Fruit fly (Drosophila melanogaster) whole organism, embryonic: ENCODE measurements around the gene CG14286.

Experiments used
- Blimp-1 ChIP-seq: fragments of 200-800 bp; sonication (Bioruptor generic); optimal IDR thresholded peaks from 3 replicates; lab custom pipeline; 2018; ENCODE audit warnings: missing biosample characterization, missing genetic modification characterization, mild to moderate bottlenecking, moderate library complexity, missing genetic modification reagents
- CG11504 ChIP-seq: fragments of 200-800 bp; sonication (Bioruptor generic); optimal IDR thresholded peaks from 3 replicates; lab custom pipeline; 2019; ENCODE audit warnings: missing biosample characterization, mild to moderate bottlenecking, missing genetic modification characterization, moderate library complexity
- CG12071 ChIP-seq: fragments of 200-800 bp; sonication (Bioruptor generic); optimal IDR thresholded peaks from 3 replicates; lab custom pipeline; 2018; ENCODE audit warnings: missing biosample characterization, mild to moderate bottlenecking, missing genetic modification characterization
- CG12299 ChIP-seq: fragments of 200-800 bp; sonication (Bioruptor generic); optimal IDR thresholded peaks from 2 replicates; lab custom pipeline; 2018; ENCODE audit warnings: missing biosample characterization, mild to moderate bottlenecking, missing genetic modification characterization
- CG13424 ChIP-seq: fragments of 200-800 bp; sonication (Bioruptor generic); optimal IDR thresholded peaks from 2 replicates; lab custom pipeline; 2019; ENCODE audit warnings: missing biosample characterization, mild to moderate bottlenecking, missing genetic modification characterization, moderate library complexity
- CG13894 ChIP-seq: fragments of 200-800 bp; sonication (Bioruptor generic); optimal IDR thresholded peaks from 3 replicates; lab custom pipeline; 2018; ENCODE audit warnings: missing biosample characterization, mild to moderate bottlenecking, missing genetic modification characterization, moderate library complexity
- CG15514 ChIP-seq: fragments of 200-800 bp; sonication (Bioruptor generic); optimal IDR thresholded peaks from 3 replicates; lab custom pipeline; 2017; ENCODE audit warnings: missing biosample characterization, missing genetic modification characterization, mild to moderate bottlenecking, moderate library complexity, missing genetic modification reagents
- CG16779 ChIP-seq: fragments of 200-800 bp; sonication (Bioruptor generic); IDR thresholded peaks from 2 replicates; pipeline ENCODE4 v1.3.6; 2022; ENCODE audit warnings: missing biosample characterization, missing genetic modification characterization
- CG16863 ChIP-seq: fragments of 200-800 bp; sonication (Bioruptor generic); optimal IDR thresholded peaks from 3 replicates; lab custom pipeline; 2016; ENCODE audit warnings: missing biosample characterization, missing genetic modification characterization
- CG17612 ChIP-seq: fragments of 200-800 bp; sonication (Bioruptor generic); IDR thresholded peaks from 2 replicates; pipeline ENCODE4 v1.3.6; 2022; ENCODE audit warnings: missing biosample characterization, missing genetic modification characterization
- CG2116 ChIP-seq: fragments of 200-800 bp; sonication (Bioruptor generic); optimal IDR thresholded peaks from 3 replicates; lab custom pipeline; 2018; ENCODE audit warnings: missing biosample characterization, mild to moderate bottlenecking, missing genetic modification characterization
- CG2199 ChIP-seq: fragments of 200-800 bp; sonication (Bioruptor generic); IDR thresholded peaks from 3 replicates; pipeline ENCODE4 v1.3.6; 2022; ENCODE audit warnings: missing biosample characterization, missing genetic modification characterization
- CG31224 ChIP-seq: fragments of 200-800 bp; sonication (Bioruptor generic); IDR thresholded peaks from 2 replicates; pipeline ENCODE4 v1.3.6; 2022; ENCODE audit warnings: missing biosample characterization, missing genetic modification characterization
- CG3281 ChIP-seq: fragments of 200-800 bp; sonication (Bioruptor generic); optimal IDR thresholded peaks from 3 replicates; lab custom pipeline; 2017; ENCODE audit warnings: missing biosample characterization, mild to moderate bottlenecking, missing genetic modification characterization
- CG6654 ChIP-seq: fragments of 200-800 bp; sonication (Bioruptor generic); optimal IDR thresholded peaks from 2 replicates; lab custom pipeline; 2017; ENCODE audit warnings: missing biosample characterization, mild to moderate bottlenecking, missing genetic modification characterization
- CG6813 ChIP-seq: fragments of 200-800 bp; sonication (Bioruptor generic); optimal IDR thresholded peaks from 2 replicates; lab custom pipeline; 2017; ENCODE audit warnings: missing biosample characterization, missing genetic modification characterization, mild to moderate bottlenecking, moderate library complexity, missing genetic modification reagents
- CG8290 ChIP-seq, 3 experiments: fragments of 200-800 bp; sonication (Bioruptor generic); optimal IDR thresholded peaks; 2 replicates each; lab custom pipeline; 2016 to 2019; ENCODE audit warnings: missing biosample characterization in 3 of 3, missing genetic modification characterization in 3 of 3, mild to moderate bottlenecking in 2 of 3, moderate library complexity in 1 of 3
- CG9727 ChIP-seq: fragments of 200-800 bp; sonication (Bioruptor generic); optimal IDR thresholded peaks from 3 replicates; lab custom pipeline; 2017; ENCODE audit warnings: missing biosample characterization, mild to moderate bottlenecking, missing genetic modification characterization
- CG9876 ChIP-seq: fragments of 200-800 bp; sonication (Bioruptor generic); optimal IDR thresholded peaks from 2 replicates; lab custom pipeline; 2016; ENCODE audit warnings: missing biosample characterization, missing genetic modification characterization
- CTCF ChIP-seq: fragments of 200-800 bp; sonication (Bioruptor generic); optimal IDR thresholded peaks from 2 replicates; lab custom pipeline; 2017; ENCODE audit warnings: missing biosample characterization, mild to moderate bottlenecking, missing genetic modification characterization, moderate library complexity
- Ets97D ChIP-seq: fragments of 200-800 bp; sonication (Bioruptor generic); optimal IDR thresholded peaks from 3 replicates; lab custom pipeline; 2016; ENCODE audit warnings: missing biosample characterization, missing genetic modification characterization
- Fer2 ChIP-seq: fragments of 200-800 bp; sonication (Bioruptor generic); optimal IDR thresholded peaks from 2 replicates; lab custom pipeline; 2018; ENCODE audit warnings: missing biosample characterization, mild to moderate bottlenecking, missing genetic modification characterization, moderate library complexity
- HLH54F ChIP-seq: fragments of 200-800 bp; sonication (Bioruptor generic); optimal IDR thresholded peaks from 3 replicates; lab custom pipeline; 2016; ENCODE audit warnings: missing biosample characterization, missing genetic modification characterization
- HLHmδ ChIP-seq: fragments of 200-800 bp; sonication (Bioruptor generic); optimal IDR thresholded peaks from 2 replicates; lab custom pipeline; 2018; ENCODE audit warnings: missing biosample characterization, mild to moderate bottlenecking, missing genetic modification characterization, moderate library complexity
- Hand ChIP-seq: fragments of 200-800 bp; sonication (Bioruptor generic); optimal IDR thresholded peaks from 2 replicates; lab custom pipeline; 2017; ENCODE audit warnings: mild to moderate bottlenecking, missing biosample characterization, missing genetic modification reagents, missing genetic modification characterization
- Hr39 ChIP-seq: fragments of >200 bp; optimal IDR thresholded peaks from 2 replicates; lab custom pipeline; 2017
- Hsf ChIP-seq: fragments of 200-800 bp; sonication (Bioruptor generic); optimal IDR thresholded peaks from 3 replicates; lab custom pipeline; 2016; ENCODE audit warnings: missing biosample characterization, missing genetic modification characterization
- MBD-R2 ChIP-seq: fragments of 200-800 bp; sonication (Bioruptor generic); IDR thresholded peaks from 2 replicates; pipeline ENCODE4 v1.3.6; 2022; ENCODE audit warnings: missing biosample characterization, missing genetic modification characterization
- NfI ChIP-seq: fragments of 200-800 bp; sonication (Bioruptor generic); optimal IDR thresholded peaks from 3 replicates; lab custom pipeline; 2018; ENCODE audit warnings: missing biosample characterization, mild to moderate bottlenecking, missing genetic modification characterization, moderate library complexity
- Ptx1 ChIP-seq: fragments of 200-800 bp; sonication (Bioruptor generic); IDR thresholded peaks from 2 replicates; pipeline ENCODE4 v1.3.6; 2022; ENCODE audit warnings: missing biosample characterization, missing genetic modification characterization
- Tbp ChIP-seq: fragments of >200 bp; optimal IDR thresholded peaks from 2 replicates; lab custom pipeline; 2018; ENCODE audit warnings: missing biosample characterization, missing genetic modification characterization
- amos ChIP-seq: fragments of 200-800 bp; sonication (Bioruptor generic); IDR thresholded peaks from 2 replicates; pipeline ENCODE4 v1.3.6; 2022; ENCODE audit warnings: missing biosample characterization, missing genetic modification characterization; ENCODE audit not compliant: partially characterized antibody
- ara ChIP-seq: fragments of 200-800 bp; sonication (Bioruptor generic); IDR thresholded peaks from 2 replicates; pipeline ENCODE4 v1.3.6; 2022; ENCODE audit warnings: missing biosample characterization, missing genetic modification characterization
- bigmax ChIP-seq: fragments of 200-800 bp; sonication (Bioruptor generic); optimal IDR thresholded peaks from 2 replicates; lab custom pipeline; 2018; ENCODE audit warnings: missing biosample characterization, mild to moderate bottlenecking, missing genetic modification characterization
- cad ChIP-seq: fragments of >200 bp; optimal IDR thresholded peaks from 2 replicates; lab custom pipeline; 2017; ENCODE audit warnings: missing biosample characterization, missing genetic modification characterization
- cg ChIP-seq: fragments of 200-800 bp; sonication (Bioruptor generic); optimal IDR thresholded peaks from 3 replicates; lab custom pipeline; 2019; ENCODE audit warnings: missing biosample characterization, mild to moderate bottlenecking, missing genetic modification characterization, moderate library complexity
- ci ChIP-seq: fragments of 200-800 bp; sonication (Bioruptor generic); IDR thresholded peaks from 3 replicates; pipeline ENCODE4 v1.3.6; 2022; ENCODE audit warnings: missing biosample characterization, missing genetic modification characterization
- croc ChIP-seq: fragments of 200-800 bp; sonication (Bioruptor generic); conservative IDR thresholded peaks from 3 replicates; pipeline ENCODE4 v1.3.6; 2022; ENCODE audit warnings: missing biosample characterization, missing genetic modification characterization
- crol ChIP-seq: fragments of 200-800 bp; sonication (Bioruptor generic); IDR thresholded peaks from 2 replicates; pipeline ENCODE4 v1.3.6; 2022; ENCODE audit warnings: missing biosample characterization, missing genetic modification characterization
- da ChIP-seq: fragments of 200-800 bp; sonication (Bioruptor generic); optimal IDR thresholded peaks from 2 replicates; lab custom pipeline; 2016; ENCODE audit warnings: missing biosample characterization, missing genetic modification characterization
- dati ChIP-seq: fragments of 200-800 bp; sonication (Bioruptor generic); IDR thresholded peaks from 2 replicates; pipeline ENCODE4 v1.3.6; 2022; ENCODE audit warnings: missing biosample characterization, missing genetic modification characterization
- eyg ChIP-seq: fragments of 200-800 bp; sonication (Bioruptor generic); optimal IDR thresholded peaks from 3 replicates; lab custom pipeline; 2016; ENCODE audit warnings: missing biosample characterization, missing genetic modification characterization
- gfzf ChIP-seq: fragments of 200-800 bp; sonication (Bioruptor generic); optimal IDR thresholded peaks from 2 replicates; lab custom pipeline; 2016; ENCODE audit warnings: missing biosample characterization, mild to moderate bottlenecking, missing genetic modification characterization, moderate library complexity
- klu ChIP-seq: fragments of 200-800 bp; sonication (Bioruptor generic); IDR thresholded peaks from 2 replicates; pipeline ENCODE4 v1.3.6; 2022; ENCODE audit warnings: missing biosample characterization, missing genetic modification characterization
- lov ChIP-seq, 2 experiments: fragments of 200-800 bp in 1 of 2; fragments of >200 bp in 1 of 2; sonication (Bioruptor generic) in 1 of 2; IDR thresholded peaks in 1 of 2; optimal IDR thresholded peaks in 1 of 2; 2 replicates in 1 of 2; 3 replicates in 1 of 2; pipeline versions ENCODE4 v1.3.6 to Lab custom; 2017 to 2022; ENCODE audit warnings: missing biosample characterization in 1 of 2, missing genetic modification characterization in 1 of 2
- pita ChIP-seq: fragments of 200-800 bp; sonication (Bioruptor generic); optimal IDR thresholded peaks from 2 replicates; lab custom pipeline; 2017; ENCODE audit warnings: missing biosample characterization, mild to moderate bottlenecking, missing genetic modification characterization
- pros ChIP-seq: fragments of 200-800 bp; sonication (Bioruptor generic); optimal IDR thresholded peaks from 3 replicates; lab custom pipeline; 2019; ENCODE audit warnings: missing biosample characterization, mild to moderate bottlenecking, missing genetic modification characterization, moderate library complexity
- sob ChIP-seq: fragments of 200-800 bp; sonication (Bioruptor generic); IDR thresholded peaks from 2 replicates; pipeline ENCODE4 v1.3.6; 2022; ENCODE audit warnings: missing biosample characterization, missing genetic modification characterization
- sqz ChIP-seq: fragments of 200-800 bp; sonication (Bioruptor generic); optimal IDR thresholded peaks from 3 replicates; lab custom pipeline; 2018; ENCODE audit warnings: missing biosample characterization, mild to moderate bottlenecking, missing genetic modification characterization
- sr ChIP-seq: fragments of 200-800 bp; sonication (Bioruptor generic); IDR thresholded peaks from 3 replicates; pipeline ENCODE4 v1.3.6; 2022; ENCODE audit warnings: missing biosample characterization, missing genetic modification characterization

CG14286 gene

DNA sequence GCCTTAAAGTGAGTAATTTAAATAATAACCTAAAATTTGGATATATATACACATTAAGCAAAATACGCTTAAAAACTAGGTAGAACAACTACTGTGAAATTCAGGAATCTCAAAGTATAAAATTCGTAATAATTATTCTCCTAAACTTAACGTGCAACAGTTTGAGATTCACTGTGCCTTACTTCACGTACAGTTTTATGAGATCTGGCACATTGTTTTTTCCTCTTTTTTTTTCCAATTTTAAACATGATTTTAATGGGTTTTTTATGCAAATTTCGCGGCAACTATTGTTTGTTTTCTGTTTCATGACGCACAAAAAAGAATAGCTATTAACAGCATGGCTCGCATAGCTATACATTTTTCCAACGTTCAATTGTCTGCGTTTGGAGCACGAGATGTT is 12.0 kb upstream of the CG14286 start:
- no peak for TF ChIP-seq CG13424 (tag; lab: Kevin White, UChicago)
- TF ChIP-seq CG16863 (GFP tag; lab: Kevin White, UChicago): no peak
- TF ChIP-seq Hr39 (lab: Kevin White, UChicago): no peak
- no peak for TF ChIP-seq gfzf (GFP tag; lab: Kevin White, UChicago)
- TF ChIP-seq lov (optimal IDR thresholded peaks at IDR 0.05; lab: Kevin White, UChicago): no peak
- no peak for TF ChIP-seq lov (GFP tag; IDR thresholded peaks at IDR 0.05; lab: Robert Waterston, UW)
- peak; percentile 92 for TF ChIP-seq CG11504 (tag; lab: Kevin White, UChicago)
- TF ChIP-seq cad: peak; percentile 67
- no peak for TF ChIP-seq sob
- TF ChIP-seq CG2116 (GFP tag; lab: Kevin White, UChicago): no peak
- no peak for TF ChIP-seq CG12299 (tag; lab: Kevin White, UChicago)
- no peak for TF ChIP-seq CG9876 (GFP tag; lab: Kevin White, UChicago)
- no peak for TF ChIP-seq CG13894 (tag; lab: Kevin White, UChicago)
- peak; percentile 96 for TF ChIP-seq CG6654
- no peak for TF ChIP-seq Blimp-1 (GFP tag; lab: Kevin White, UChicago)
- TF ChIP-seq CG6813 (GFP tag; lab: Kevin White, UChicago): no peak
- no peak for TF ChIP-seq pros (GFP tag; lab: Kevin White, UChicago)
- peak; percentile 9; the same call in 1 of the 2 replicates for TF ChIP-seq amos (GFP tag; lab: Robert Waterston, UW)
- TF ChIP-seq sqz (GFP tag; lab: Kevin White, UChicago): peak; percentile 0
- TF ChIP-seq CG9727 (GFP tag; lab: Kevin White, UChicago): no peak
- TF ChIP-seq HLH54F: no peak
- TF ChIP-seq da (GFP tag; lab: Kevin White, UChicago): no peak
- no peak for TF ChIP-seq bigmax (GFP tag; lab: Kevin White, UChicago)
- no peak for TF ChIP-seq CG16779 (GFP tag; lab: Robert Waterston, UW)
- TF ChIP-seq Ptx1 (GFP tag; lab: Robert Waterston, UW): no peak
- TF ChIP-seq CG31224: no peak
- TF ChIP-seq CG3281 (GFP tag; lab: Kevin White, UChicago): no peak
- TF ChIP-seq MBD-R2: no peak
- TF ChIP-seq eyg (GFP tag; lab: Kevin White, UChicago): no peak

DNA sequence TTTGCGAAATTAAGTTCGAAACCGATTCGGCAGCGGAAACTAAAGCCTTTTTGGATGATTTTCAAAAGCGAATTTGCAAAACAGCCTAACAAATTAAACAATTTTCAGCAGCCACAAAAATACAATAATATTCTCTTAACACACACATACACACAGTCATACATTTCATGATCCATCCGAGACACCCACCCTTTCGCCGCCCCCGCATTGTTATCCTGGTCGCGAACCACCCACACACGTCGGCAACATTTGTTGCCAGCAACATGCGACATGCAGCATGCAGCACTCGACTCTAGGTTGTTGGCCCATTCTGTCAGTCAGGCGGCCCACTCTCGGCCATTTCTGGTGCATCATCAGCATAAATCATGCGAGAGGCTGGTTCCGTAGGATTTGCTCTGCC is 9.9 kb upstream of the CG14286 start:
- TF ChIP-seq CG12071 (GFP tag; lab: Kevin White, UChicago) (no peak), Ets97D (GFP tag; lab: Kevin White, UChicago) (no peak), CTCF (GFP tag; lab: Kevin White, UChicago) (peak; percentile 37), cg (GFP tag; lab: Kevin White, UChicago) (peak; percentile 63), Hsf (GFP tag; lab: Kevin White, UChicago) (no peak), cad (peak; percentile 71), Tbp (GFP tag; lab: Kevin White, UChicago) (no peak), Hand (no peak), Fer2 (no peak), CG15514 (GFP tag; lab: Kevin White, UChicago) (peak; percentile 18), croc (GFP tag; lab: Robert Waterston, UW) (no peak), CG11504 (tag; lab: Kevin White, UChicago) (peak; percentile 100), sr (GFP tag; lab: Robert Waterston, UW) (peak; percentile 100), HLHmδ (GFP tag; lab: Kevin White, UChicago) (peak; percentile 27), dati (GFP tag; lab: Robert Waterston, UW) (no peak), CG2199 (GFP tag; lab: Robert Waterston, UW) (peak; percentile 81; the same call in 1 of the 3 replicates), NfI (no peak), crol (GFP tag; lab: Robert Waterston, UW) (peak; percentile 19; the same call in 1 of the 2 replicates), ara (GFP tag; lab: Robert Waterston, UW) (no peak), CG8290 (GFP tag; optimal IDR thresholded peaks at IDR 0.05; lab: Kevin White, UChicago) (no peak), CG8290 (tag; optimal IDR thresholded peaks at IDR 0.05; lab: Kevin White, UChicago) (peak in 1 of 2 experiments; percentile 26), ci (0 out of 3 replicates have a peak, but pooled peaks have one; percentile 22), pita (GFP tag; lab: Kevin White, UChicago) (peak; percentile 56), CG17612 (GFP tag; lab: Robert Waterston, UW) (no peak), CG6654 (peak; percentile 89), klu (peak; percentile 71)
